Worm (Caenorhabditis elegans) whole organism, early embryonic: ENCODE data around the gene dcap-2.

Source experiments
- B0310.2 ChIP-seq: sonication (generic microtip); optimal IDR thresholded peaks from 2 replicates; lab custom pipeline; 2016; ENCODE audit warnings: mild to moderate bottlenecking, missing genetic modification characterization, missing compliant biosample characterization
- F13C5.2 ChIP-seq: sonication (generic microtip); optimal IDR thresholded peaks from 2 replicates; lab custom pipeline; 2017; ENCODE audit warnings: mild to moderate bottlenecking, missing genetic modification characterization, inconsistent platforms, missing compliant biosample characterization
- aly-1 ChIP-seq: sonication (generic microtip); optimal IDR thresholded peaks from 2 replicates; lab custom pipeline; 2016; ENCODE audit warnings: missing genetic modification characterization, missing compliant biosample characterization
- ama-1 ChIP-seq: fragments of 150-350 bp; optimal IDR thresholded peaks from 2 replicates; lab custom pipeline; 2014
- ceh-13 ChIP-seq: fragments of 200-800 bp; sonication (Bioruptor generic); optimal IDR thresholded peaks from 2 replicates; lab custom pipeline; 2018; ENCODE audit warnings: mild to moderate bottlenecking, missing genetic modification characterization, missing compliant biosample characterization
- ceh-36 ChIP-seq: sonication (generic microtip); optimal IDR thresholded peaks from 2 replicates; lab custom pipeline; 2016; ENCODE audit warnings: missing genetic modification characterization, inconsistent platforms, missing compliant biosample characterization
- ets-7 ChIP-seq: sonication (generic microtip); optimal IDR thresholded peaks from 2 replicates; lab custom pipeline; 2016; ENCODE audit warnings: missing genotype, missing genetic modification characterization, missing compliant biosample characterization
- flt-1 ChIP-seq: fragments of 200-800 bp; sonication (Bioruptor generic); IDR thresholded peaks from 2 replicates; pipeline ENCODE4 v1.3.6; 2022; ENCODE audit warnings: missing genetic modification characterization, missing compliant biosample characterization
- hmbx-1 ChIP-seq: sonication (generic microtip); optimal IDR thresholded peaks from 2 replicates; lab custom pipeline; 2016; ENCODE audit warnings: mild to moderate bottlenecking, missing genetic modification characterization, missing compliant biosample characterization
- hmg-4 ChIP-seq: fragments of 200-800 bp; sonication (Bioruptor generic); optimal IDR thresholded peaks from 2 replicates; lab custom pipeline; 2018; ENCODE audit warnings: mild to moderate bottlenecking, missing genetic modification characterization, missing compliant biosample characterization
- hnd-1 ChIP-seq: sonication (generic microtip); optimal IDR thresholded peaks from 2 replicates; lab custom pipeline; 2016; ENCODE audit warnings: missing genetic modification characterization, missing compliant biosample characterization
- pes-1 ChIP-seq: fragments of 200-800 bp; sonication (Bioruptor generic); IDR thresholded peaks from 2 replicates; pipeline ENCODE4 v1.3.6; 2022; ENCODE audit warnings: missing genetic modification reagents, missing genetic modification characterization, missing compliant biosample characterization
- scrt-1 ChIP-seq: fragments of 200-800 bp; sonication (Bioruptor generic); IDR thresholded peaks from 2 replicates; pipeline ENCODE4 v1.3.6; 2022; ENCODE audit warnings: missing genetic modification characterization, missing compliant biosample characterization
- sea-1 ChIP-seq: fragments of 200-800 bp; sonication (Bioruptor generic); conservative IDR thresholded peaks from 2 replicates; pipeline ENCODE4 v1.3.6; 2022; ENCODE audit warnings: missing genetic modification characterization, missing compliant biosample characterization
- tbx-11 ChIP-seq: fragments of 200-800 bp; sonication (Bioruptor generic); IDR thresholded peaks from 2 replicates; pipeline ENCODE4 v1.3.6; 2022; ENCODE audit warnings: missing genetic modification characterization, missing compliant biosample characterization
- tbx-37 ChIP-seq: fragments of 200-800 bp; sonication (Bioruptor generic); conservative IDR thresholded peaks from 2 replicates; pipeline ENCODE4 v1.3.6; 2022; ENCODE audit warnings: missing genetic modification reagents, missing genetic modification characterization, missing compliant biosample characterization
- tra-4 ChIP-seq: sonication (generic microtip); optimal IDR thresholded peaks from 2 replicates; lab custom pipeline; 2017; ENCODE audit warnings: missing genetic modification characterization, missing compliant biosample characterization

Gene dcap-2

DNA sequence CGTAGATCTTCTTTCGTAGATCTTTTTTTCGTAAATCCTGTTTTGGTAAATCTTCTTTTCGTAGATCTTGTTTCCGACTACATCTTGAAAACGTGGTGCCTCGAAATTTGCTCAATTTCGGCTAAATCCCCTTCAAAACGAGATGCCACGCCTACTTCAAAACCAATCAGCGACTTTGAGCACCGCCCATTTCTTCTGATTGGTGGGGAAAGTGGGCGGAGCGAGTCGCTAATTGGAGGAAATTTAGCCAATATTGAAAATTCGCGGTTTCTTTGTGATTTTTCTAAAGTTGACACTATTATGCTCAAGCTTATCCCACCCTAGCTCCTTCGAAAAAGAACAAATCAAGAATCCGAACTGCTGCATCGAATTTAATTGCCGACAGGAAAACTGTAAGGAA lies 34.1 kb downstream of the dcap-2 start:
- TF ChIP-seq hnd-1 (tag; lab: Kevin White, UChicago) = no peak
- no peak for TF ChIP-seq tbx-37 (GFP tag; lab: Robert Waterston, UW)
- TF ChIP-seq flt-1 (GFP tag; lab: Robert Waterston, UW) = no peak
- TF ChIP-seq scrt-1 (GFP tag; lab: Robert Waterston, UW) = no peak
- TF ChIP-seq pes-1 (GFP tag; lab: Robert Waterston, UW) = no peak
- no peak for TF ChIP-seq ceh-13
- TF ChIP-seq sea-1 (GFP tag; lab: Robert Waterston, UW) = no peak
- TF ChIP-seq tra-4 (tag; lab: Kevin White, UChicago) = no peak
- no peak for TF ChIP-seq hmbx-1 (tag; lab: Kevin White, UChicago)
- no peak for TF ChIP-seq hmg-4 (GFP tag; lab: Kevin White, UChicago)
- no peak for TF ChIP-seq B0310.2 (tag; lab: Kevin White, UChicago)
- TF ChIP-seq F13C5.2 (tag; lab: Kevin White, UChicago) = no peak
- TF ChIP-seq tbx-11 (GFP tag; lab: Robert Waterston, UW) = no peak

DNA sequence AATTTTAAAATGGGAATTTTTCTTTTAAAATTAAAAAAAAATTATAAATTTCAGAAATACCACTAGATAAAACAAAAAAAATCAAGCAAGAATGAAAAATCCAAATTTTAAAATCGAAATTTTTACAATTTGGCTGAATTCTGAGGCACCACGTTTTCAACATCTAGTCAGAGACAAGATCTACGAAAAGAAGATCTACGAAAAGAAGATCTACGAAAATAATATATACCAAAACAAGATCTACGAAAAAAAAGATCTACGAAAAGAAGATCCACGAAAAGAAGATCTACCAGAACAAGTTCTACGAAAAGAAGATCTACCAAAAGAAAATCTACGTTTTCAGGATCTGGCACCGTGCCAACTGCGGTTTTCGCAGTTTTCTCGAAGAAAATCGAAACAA lies 34.7 kb downstream of the dcap-2 start:
- TF ChIP-seq pes-1 (GFP tag; lab: Robert Waterston, UW) (peak; percentile 68), tbx-11 (GFP tag; lab: Robert Waterston, UW) (no peak), flt-1 (GFP tag; lab: Robert Waterston, UW) (no peak), hmg-4 (GFP tag; lab: Kevin White, UChicago) (no peak)

DNA sequence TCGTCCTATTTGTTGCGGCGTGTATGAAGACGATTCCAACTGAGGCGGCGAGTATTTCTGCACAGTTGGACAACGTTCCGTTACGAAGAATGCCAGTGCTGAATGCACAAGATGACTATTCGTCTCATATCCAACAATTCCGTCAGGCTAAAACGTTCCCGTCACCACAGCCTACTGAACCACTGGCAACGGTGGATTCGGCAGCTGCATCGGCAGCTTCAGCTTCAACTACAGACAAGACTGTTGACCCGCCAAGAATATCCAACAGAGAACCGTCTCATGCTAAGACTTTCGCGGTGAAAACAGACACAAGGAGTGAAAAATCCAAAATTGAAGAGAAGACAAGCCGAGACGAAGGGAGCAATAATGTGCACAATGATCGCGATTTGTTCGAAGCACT lies 38.1 kb downstream of the dcap-2 start:
- TF ChIP-seq hmg-4 (GFP tag; lab: Kevin White, UChicago) (no peak), tra-4 (tag; lab: Kevin White, UChicago) (no peak), ama-1 (lab: Kevin White, UChicago) (no peak), sea-1 (GFP tag; lab: Robert Waterston, UW) (no peak), hnd-1 (tag; lab: Kevin White, UChicago) (no peak), ceh-36 (no peak), F13C5.2 (tag; lab: Kevin White, UChicago) (no peak), tbx-11 (GFP tag; lab: Robert Waterston, UW) (no peak), tbx-37 (GFP tag; lab: Robert Waterston, UW) (no peak), ets-7 (tag; lab: Kevin White, UChicago) (no peak), aly-1 (no peak), ceh-13 (no peak), B0310.2 (tag; lab: Kevin White, UChicago) (no peak)

DNA sequence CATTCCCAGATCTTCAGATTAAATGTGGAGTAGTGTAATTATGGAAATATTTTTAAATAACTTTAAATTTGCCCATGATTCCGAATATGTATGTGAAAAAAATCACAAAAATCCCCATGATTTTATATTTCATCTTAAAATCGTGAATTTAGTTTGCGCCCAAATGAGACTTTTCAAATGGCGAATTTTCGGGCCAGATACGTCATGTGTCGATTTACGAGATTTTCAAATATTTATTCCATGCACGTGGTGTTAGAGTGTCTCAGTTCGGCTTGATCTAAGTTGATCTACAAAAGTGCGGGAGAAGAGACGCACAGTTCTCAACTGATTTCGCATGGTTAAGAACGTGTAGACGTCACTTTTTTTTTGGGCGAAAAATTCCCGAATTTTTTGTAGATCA lies 39.2 kb downstream of the dcap-2 start, which contains the start of gene Y38H8A.1:
Y38H8A.1 (plus strand) TSS at position 301 of the 400 bp plus-strand sequence.
- no peak for TF ChIP-seq pes-1 (GFP tag; lab: Robert Waterston, UW)
- TF ChIP-seq hmbx-1 (tag; lab: Kevin White, UChicago) = no peak
- TF ChIP-seq ceh-36 = no peak
- TF ChIP-seq tbx-37 (GFP tag; lab: Robert Waterston, UW) = no peak
- TF ChIP-seq B0310.2 (tag; lab: Kevin White, UChicago) = no peak
- no peak for TF ChIP-seq ets-7 (tag; lab: Kevin White, UChicago)
- no peak for TF ChIP-seq tra-4 (tag; lab: Kevin White, UChicago)
- no peak for TF ChIP-seq F13C5.2 (tag; lab: Kevin White, UChicago)
- TF ChIP-seq hnd-1 (tag; lab: Kevin White, UChicago) = no peak
- TF ChIP-seq tbx-11 (GFP tag; lab: Robert Waterston, UW) = no peak
- TF ChIP-seq scrt-1 (GFP tag; lab: Robert Waterston, UW) = no peak
- TF ChIP-seq ama-1 (lab: Kevin White, UChicago) = no peak
- TF ChIP-seq hmg-4 (GFP tag; lab: Kevin White, UChicago) = no peak
- TF ChIP-seq aly-1 = no peak
- no peak for TF ChIP-seq flt-1 (GFP tag; lab: Robert Waterston, UW)
- no peak for TF ChIP-seq ceh-13
- TF ChIP-seq sea-1 (GFP tag; lab: Robert Waterston, UW) = no peak

DNA sequence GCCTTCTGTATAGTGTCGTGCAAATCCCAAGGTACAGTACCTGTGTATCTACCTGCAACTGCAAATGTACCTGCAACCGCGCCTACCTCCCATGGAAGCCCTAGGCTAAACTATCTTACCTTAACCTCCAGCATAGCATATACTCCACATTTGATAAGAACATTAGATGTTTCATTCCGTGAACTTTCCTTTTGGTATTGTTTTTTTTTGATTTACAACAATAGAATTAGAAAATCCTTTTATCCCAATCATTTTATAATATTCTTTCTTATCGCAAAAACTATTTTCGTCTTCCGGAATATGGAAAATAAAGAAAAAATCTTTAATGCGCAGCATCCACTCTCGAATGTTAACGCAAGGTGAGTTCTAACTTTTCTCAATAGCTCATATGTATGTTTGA lies 47.5 kb downstream of the dcap-2 start, which contains the start of gene Y38H8A.2:
Y38H8A.2 (plus strand) TSS at position 301 of the 400 bp plus-strand sequence.
- TF ChIP-seq tbx-37 (GFP tag; lab: Robert Waterston, UW) (no peak), ceh-36 (no peak), F13C5.2 (tag; lab: Kevin White, UChicago) (no peak), pes-1 (GFP tag; lab: Robert Waterston, UW) (no peak), B0310.2 (tag; lab: Kevin White, UChicago) (no peak), sea-1 (GFP tag; lab: Robert Waterston, UW) (no peak), hmg-4 (GFP tag; lab: Kevin White, UChicago) (no peak), scrt-1 (GFP tag; lab: Robert Waterston, UW) (no peak), ets-7 (tag; lab: Kevin White, UChicago) (no peak), ama-1 (lab: Kevin White, UChicago) (no peak), tra-4 (tag; lab: Kevin White, UChicago) (no peak), ceh-13 (no peak), hnd-1 (tag; lab: Kevin White, UChicago) (no peak), hmbx-1 (tag; lab: Kevin White, UChicago) (no peak), tbx-11 (GFP tag; lab: Robert Waterston, UW) (no peak), aly-1 (no peak), flt-1 (GFP tag; lab: Robert Waterston, UW) (no peak)

DNA sequence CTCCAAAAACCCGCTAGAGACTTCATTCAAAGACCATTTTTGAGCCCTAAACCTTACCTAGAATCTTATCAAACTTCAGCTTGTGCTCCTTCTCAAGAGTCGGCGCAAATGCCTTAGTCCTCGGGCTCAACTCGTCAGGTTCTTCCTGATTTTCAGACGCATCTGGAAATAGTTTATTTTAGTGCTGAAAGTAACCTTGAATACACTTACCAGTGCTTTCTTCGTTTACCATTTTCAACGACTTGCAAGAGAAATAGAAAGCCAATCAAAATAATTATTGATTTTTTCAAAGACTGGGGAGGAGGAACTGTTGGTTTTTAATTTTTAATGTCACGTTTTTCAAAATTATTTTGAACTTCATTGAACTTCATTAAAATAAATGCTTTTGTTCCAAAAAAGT lies 49.7 kb downstream of the dcap-2 start, which contains the start of the genes ttbk-8.1 and Y38H8A.4:
ttbk-8.1 (plus strand) TSS at position 301 of the 400 bp plus-strand sequence.
Y38H8A.4 (minus strand) TSS at position 366 of the 400 bp plus-strand sequence.
- TF ChIP-seq pes-1 (GFP tag; lab: Robert Waterston, UW) (no peak), ama-1 (lab: Kevin White, UChicago) (no peak), B0310.2 (tag; lab: Kevin White, UChicago) (no peak), ceh-36 (no peak), sea-1 (GFP tag; lab: Robert Waterston, UW) (no peak), hnd-1 (tag; lab: Kevin White, UChicago) (no peak), F13C5.2 (tag; lab: Kevin White, UChicago) (no peak), aly-1 (no peak), tra-4 (tag; lab: Kevin White, UChicago) (no peak), ceh-13 (no peak), hmg-4 (GFP tag; lab: Kevin White, UChicago) (no peak), flt-1 (GFP tag; lab: Robert Waterston, UW) (no peak), ets-7 (tag; lab: Kevin White, UChicago) (no peak), scrt-1 (GFP tag; lab: Robert Waterston, UW) (no peak), tbx-11 (GFP tag; lab: Robert Waterston, UW) (no peak), tbx-37 (GFP tag; lab: Robert Waterston, UW) (no peak), hmbx-1 (tag; lab: Kevin White, UChicago) (no peak)
